Worm (Caenorhabditis elegans) whole organism, L4/young adult: ENCODE measurements around the gene mks-1.

Source experiments
- W03F9.2 ChIP-seq: fragments of 150-350 bp; optimal IDR thresholded peaks from 2 replicates; lab custom pipeline; 2014; ENCODE audit warnings: missing biosample characterization, missing genetic modification characterization
- dao-5 ChIP-seq: sonication (generic microtip); optimal IDR thresholded peaks from 2 replicates; lab custom pipeline; 2016; ENCODE audit warnings: missing genotype, missing genetic modification characterization, moderate library complexity, missing compliant biosample characterization

ce11 chrIII:3176775-3177174 is 9.3 kb upstream of the mks-1 start:
- no peak for TF ChIP-seq dao-5 (tag; lab: Kevin White, UChicago)
- TF ChIP-seq W03F9.2 (tag; lab: Kevin White, UChicago), result no peak
